Worm (Caenorhabditis elegans): ENCODE results near the gene F10E9.5.

F10E9.5 gene

DNA sequence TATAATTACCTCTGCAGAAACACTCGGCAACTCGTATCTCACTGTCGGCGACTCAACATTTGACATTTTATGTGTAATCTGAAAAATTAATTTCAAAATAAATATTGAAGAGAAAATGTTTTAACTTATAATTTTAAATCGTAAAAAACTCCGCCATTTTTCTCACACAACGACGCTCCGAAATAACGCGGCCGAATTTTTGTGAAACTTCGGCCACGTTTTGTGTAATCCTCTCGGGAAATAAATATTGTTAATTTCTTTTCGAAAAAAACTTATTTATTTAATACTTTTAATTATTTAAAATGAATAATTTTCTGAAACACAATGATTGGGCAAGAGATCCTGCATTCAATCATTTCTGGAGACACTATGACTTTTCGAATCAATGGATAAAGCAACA is at the start of gene F10E9.5, which contains the start of gene F10E9.7:
Gene F10E9.5, plus strand, starts transcription at position 237 of the 400 bp plus-strand sequence.
Gene F10E9.7, minus strand, starts transcription at position 86 of the 400 bp plus-strand sequence.
- TF ChIP-seq unc-62 (GFP tag; optimal IDR thresholded peaks at IDR 0.05), result no peak

DNA sequence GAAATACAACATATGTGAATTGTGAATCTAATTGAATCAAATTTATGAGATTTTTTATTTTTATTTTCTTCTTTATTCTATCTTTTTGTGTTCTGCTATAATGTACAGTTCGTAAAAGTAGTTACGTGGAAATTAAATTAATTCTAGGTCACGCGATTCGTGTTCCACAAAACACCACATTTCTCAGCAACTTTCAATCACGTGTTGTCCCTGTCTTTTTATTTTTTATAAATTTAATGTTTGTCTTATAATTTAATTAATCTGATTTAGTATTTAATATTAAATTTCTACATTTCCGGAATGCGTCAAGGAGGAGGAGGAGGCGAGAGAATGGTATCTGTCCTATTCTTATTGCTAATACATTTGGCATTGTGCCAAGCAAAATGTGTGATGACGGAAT is 49.3 kb upstream of the F10E9.5 start, which contains the start of gene ncr-2:
Gene ncr-2, plus strand, starts transcription at position 301 of the 400 bp plus-strand sequence.
- no peak for TF ChIP-seq unc-62 (GFP tag; optimal IDR thresholded peaks at IDR 0.05)

DNA sequence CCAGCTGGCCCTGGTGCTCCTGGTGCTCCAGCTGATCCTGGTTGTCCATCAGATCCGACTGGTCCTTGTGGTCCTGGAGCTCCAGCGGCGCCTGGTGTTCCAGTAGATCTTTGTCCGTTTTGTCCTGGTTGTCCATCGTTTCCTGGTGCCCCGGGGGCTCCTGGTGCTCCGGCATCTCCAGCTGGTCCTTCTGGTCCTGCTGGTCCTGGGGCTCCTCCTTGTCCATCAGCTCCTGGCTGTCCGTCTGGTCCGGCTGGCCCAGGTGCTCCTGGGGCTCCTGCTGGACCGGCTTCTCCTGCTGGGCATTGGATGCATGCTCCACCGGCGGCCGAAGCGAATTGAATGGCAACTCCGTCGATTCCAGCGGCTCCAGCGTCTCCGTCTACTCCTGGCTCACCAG is 44.8 kb upstream of the F10E9.5 start:
- TF ChIP-seq unc-62 (GFP tag; optimal IDR thresholded peaks at IDR 0.05), result no peak

- no peak for TF ChIP-seq unc-62 (GFP tag; optimal IDR thresholded peaks at IDR 0.05)
Observed at ce11 chrIII:8263377-8263776, 44.0 kb upstream of the F10E9.5 start, which contains the start of gene col-91. Gene col-91, minus strand, starts transcription at chrIII:8263664.

ce11 chrIII:8265753-8266152 is 41.6 kb upstream of the F10E9.5 start, which contains the start of gene mrps-9:
Gene mrps-9, plus strand, starts transcription at chrIII:8266062.
- no peak for TF ChIP-seq unc-62 (GFP tag; optimal IDR thresholded peaks at IDR 0.05)

- TF ChIP-seq unc-62 (GFP tag; optimal IDR thresholded peaks at IDR 0.05), result no peak
Observed at ce11 chrIII:8268296-8268695, 39.1 kb upstream of the F10E9.5 start, which contains the start of the genes F09G8.7 and crn-7. Gene F09G8.7, minus strand, starts transcription at chrIII:8268355. Gene crn-7, plus strand, starts transcription at chrIII:8268531.

ce11 chrIII:8271676-8272225 is 35.6 kb upstream of the F10E9.5 start, which contains the start of the genes mps-4 and F09G8.10:
Gene mps-4, minus strand, starts transcription at chrIII:8271776.
Gene F09G8.10, minus strand, starts transcription at chrIII:8272175.
- TF ChIP-seq unc-62 (GFP tag; optimal IDR thresholded peaks at IDR 0.05), result no peak

ce11 chrIII:8275871-8276270 is 31.5 kb upstream of the F10E9.5 start, which contains the start of gene clec-160:
Gene clec-160, minus strand, starts transcription at chrIII:8275971.
- no peak for TF ChIP-seq unc-62 (GFP tag; optimal IDR thresholded peaks at IDR 0.05)

DNA sequence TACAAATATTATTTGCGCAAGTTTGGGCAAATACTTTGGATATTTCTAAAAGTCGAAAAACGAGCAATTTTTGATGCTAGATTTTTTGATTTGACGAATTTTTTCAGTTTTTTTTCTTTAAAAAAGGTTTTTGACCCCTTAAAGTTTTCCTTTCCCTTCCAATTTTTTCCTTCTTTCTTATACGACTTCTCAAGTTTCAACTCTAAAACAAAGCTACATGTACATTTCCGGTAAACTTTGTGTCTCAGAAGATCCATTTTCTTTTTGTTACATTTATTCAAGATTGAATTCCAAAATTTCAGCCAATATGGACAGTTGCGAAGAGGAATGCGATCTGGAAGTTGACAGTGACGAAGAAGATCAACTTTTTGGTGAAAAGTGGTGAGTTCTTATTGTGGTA is 28.6 kb upstream of the F10E9.5 start, which contains the start of gene mig-10:
Gene mig-10, plus strand, starts transcription at position 301 of the 400 bp plus-strand sequence.
- no peak for TF ChIP-seq unc-62 (GFP tag; optimal IDR thresholded peaks at IDR 0.05)

DNA sequence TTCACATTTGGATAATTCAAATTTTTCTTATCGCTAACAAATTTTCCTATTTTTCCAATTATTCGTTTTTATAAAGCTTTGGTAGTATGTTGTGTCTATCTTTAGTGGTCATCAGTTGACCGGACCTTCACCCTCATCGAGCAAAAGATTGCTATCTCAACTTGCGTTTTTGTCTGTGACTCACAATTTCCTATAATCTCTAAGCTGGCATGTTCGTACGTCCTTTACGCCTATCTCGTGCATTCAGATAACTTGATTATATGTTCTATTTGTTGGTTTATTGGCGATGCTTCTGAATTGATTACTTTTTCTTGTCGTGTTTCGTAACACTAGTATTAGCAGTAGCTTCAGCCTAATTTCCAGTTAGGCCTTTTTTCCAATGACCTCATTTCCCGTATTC is 27.8 kb upstream of the F10E9.5 start:
- no peak for TF ChIP-seq unc-62 (GFP tag; optimal IDR thresholded peaks at IDR 0.05)

DNA sequence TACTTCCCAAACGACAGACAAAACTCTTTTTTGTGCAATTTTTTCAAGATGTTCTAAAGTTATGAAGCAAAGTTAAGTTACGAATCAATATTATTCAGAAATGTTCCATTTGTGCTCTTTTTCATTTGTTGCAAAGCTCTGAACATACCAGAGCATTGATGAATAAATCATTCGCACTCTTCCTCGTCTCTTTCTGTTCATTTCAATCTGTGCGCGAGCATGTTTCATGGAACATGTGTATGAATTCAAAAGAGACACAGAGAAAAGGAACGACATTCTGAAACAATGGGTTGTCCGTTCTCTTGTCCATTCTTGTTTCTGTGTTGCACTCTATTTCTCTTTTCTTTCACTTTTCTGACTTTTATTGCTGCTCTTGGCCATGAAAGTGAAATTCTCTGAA is 27.0 kb upstream of the F10E9.5 start:
- TF ChIP-seq unc-62 (GFP tag; optimal IDR thresholded peaks at IDR 0.05), result no peak

ce11 chrIII:8281310-8281709 is 26.1 kb upstream of the F10E9.5 start:
- no peak for TF ChIP-seq unc-62 (GFP tag; optimal IDR thresholded peaks at IDR 0.05)

- no peak for TF ChIP-seq unc-62 (GFP tag; optimal IDR thresholded peaks at IDR 0.05)
Observed at ce11 chrIII:8283525-8283924, 23.9 kb upstream of the F10E9.5 start.

ce11 chrIII:8286003-8286402 is 21.4 kb upstream of the F10E9.5 start:
- no peak for TF ChIP-seq unc-62 (GFP tag; optimal IDR thresholded peaks at IDR 0.05)

- no peak for TF ChIP-seq unc-62 (GFP tag; optimal IDR thresholded peaks at IDR 0.05)
Observed at ce11 chrIII:8286824-8287223, 20.6 kb upstream of the F10E9.5 start.

- no peak for TF ChIP-seq unc-62 (GFP tag; optimal IDR thresholded peaks at IDR 0.05)
Observed at ce11 chrIII:8287519-8287918, 19.9 kb upstream of the F10E9.5 start.

ce11 chrIII:8289181-8289580 is 18.2 kb upstream of the F10E9.5 start:
- TF ChIP-seq unc-62 (GFP tag; optimal IDR thresholded peaks at IDR 0.05), result no peak
